Worm (Caenorhabditis elegans) whole organism, L1 larva: ENCODE measurements around the gene F38B7.17.

Experiments used
- efl-3 ChIP-seq: fragments of 200-800 bp; sonication (Bioruptor generic); optimal IDR thresholded peaks from 2 replicates; lab custom pipeline; 2018; ENCODE audit warnings: mild to moderate bottlenecking, missing genetic modification characterization, missing compliant biosample characterization
- fos-1 ChIP-seq: fragments of 150-350 bp; optimal IDR thresholded peaks from 2 replicates; lab custom pipeline; 2014; ENCODE audit warnings: missing biosample characterization, missing genetic modification characterization
- sptf-1 ChIP-seq: fragments of 150-350 bp; optimal IDR thresholded peaks from 2 replicates; lab custom pipeline; 2014; ENCODE audit warnings: missing biosample characterization, missing genetic modification characterization
- unc-62 ChIP-seq: fragments of 150-350 bp; optimal IDR thresholded peaks from 2 replicates; lab custom pipeline; 2014; ENCODE audit warnings: missing biosample characterization, missing genetic modification reagents, missing genetic modification characterization
- ztf-11 ChIP-seq, 2 experiments: sonication (generic microtip); optimal IDR thresholded peaks; 2 replicates each; lab custom pipeline; 2016 to 2017; ENCODE audit warnings: missing genetic modification characterization in 2 of 2, missing biosample characterization in 1 of 2, missing compliant biosample characterization in 1 of 2

ce11 chrV:11580826-11581225 lies 32.1 kb upstream of the F38B7.17 start, which contains the start of gene srx-90:
- TF ChIP-seq sptf-1 (tag; lab: Kevin White, UChicago) (no peak), fos-1 (tag; lab: Kevin White, UChicago) (no peak), efl-3 (GFP tag; lab: Kevin White, UChicago) (no peak), unc-62 (GFP tag; lab: Kevin White, UChicago) (no peak), ztf-11 (tag; optimal IDR thresholded peaks at IDR 0.05; lab: Kevin White, UChicago) (no peak)
